Worm (Caenorhabditis elegans): ENCODE measurements around the gene F53F4.12.

Gene F53F4.12

ce11 chrV:13647185-13647584 lies 21.3 kb downstream of the F53F4.12 start:
- TF ChIP-seq blmp-1 (tag; optimal IDR thresholded peaks at IDR 0.05; ENCODE audit: insufficient read depth), result no peak
- no peak for TF ChIP-seq Y55F3AM.14 (GFP tag; optimal IDR thresholded peaks at IDR 0.05)
- TF ChIP-seq ztf-1 (GFP tag; conservative IDR thresholded peaks at IDR 0.05), result no peak
- no peak for TF ChIP-seq dmd-4 (tag; optimal IDR thresholded peaks at IDR 0.05)
- no peak for TF ChIP-seq nhr-129 (tag; optimal IDR thresholded peaks at IDR 0.05)
- TF ChIP-seq R02D3.7 (tag; optimal IDR thresholded peaks at IDR 0.05), result no peak
- no peak for TF ChIP-seq nhr-6 (tag; optimal IDR thresholded peaks at IDR 0.05)
- TF ChIP-seq aly-2 (tag; optimal IDR thresholded peaks at IDR 0.05), result no peak
- no peak for TF ChIP-seq F13H6.1 (tag; optimal IDR thresholded peaks at IDR 0.05)
- TF ChIP-seq skn-1 (tag; optimal IDR thresholded peaks at IDR 0.05), result no peak
- TF ChIP-seq nhr-23 (tag; optimal IDR thresholded peaks at IDR 0.05), result no peak
- TF ChIP-seq nhr-10 (tag; optimal IDR thresholded peaks at IDR 0.05), result no peak
- no peak for TF ChIP-seq nhr-77 (tag; optimal IDR thresholded peaks at IDR 0.05)
- no peak for TF ChIP-seq nhr-21 (tag; optimal IDR thresholded peaks at IDR 0.05)
- no peak for TF ChIP-seq fos-1 (tag; optimal IDR thresholded peaks at IDR 0.05)
- no peak for TF ChIP-seq mab-5 (tag; optimal IDR thresholded peaks at IDR 0.05)

ce11 chrV:13647617-13648016 lies 21.8 kb downstream of the F53F4.12 start:
- TF ChIP-seq mdl-1 (tag; optimal IDR thresholded peaks at IDR 0.05), result no peak
- no peak for TF ChIP-seq ztf-11 (tag; optimal IDR thresholded peaks at IDR 0.05)
- no peak for TF ChIP-seq lin-39 (tag; optimal IDR thresholded peaks at IDR 0.05)
- no peak for TF ChIP-seq ztf-4 (tag; optimal IDR thresholded peaks at IDR 0.05)
- TF ChIP-seq lsy-2 (tag; optimal IDR thresholded peaks at IDR 0.05), result no peak
- no peak for TF ChIP-seq nhr-77 (tag; optimal IDR thresholded peaks at IDR 0.05)
- TF ChIP-seq lin-13 (GFP tag; optimal IDR thresholded peaks at IDR 0.05), result no peak
- no peak for TF ChIP-seq zag-1 (tag; optimal IDR thresholded peaks at IDR 0.05)
- TF ChIP-seq ama-1 (optimal IDR thresholded peaks at IDR 0.05), result no peak

ce11 chrV:13649730-13650349 lies 24.0 kb downstream of the F53F4.12 start, which contains the start of gene H37A05.4:
H37A05.4 (minus strand) TSS chrV:13649780.
- TF ChIP-seq ztf-4 (tag; optimal IDR thresholded peaks at IDR 0.05) (peak; percentile 75), egl-27 (tag; optimal IDR thresholded peaks at IDR 0.05) (no peak), lin-13 (GFP tag; optimal IDR thresholded peaks at IDR 0.05) (peak; percentile 8), unc-39 (tag; optimal IDR thresholded peaks at IDR 0.05) (no peak), sma-3 (GFP tag; optimal IDR thresholded peaks at IDR 0.05) (peak; percentile 44), Y55F3AM.14 (GFP tag; optimal IDR thresholded peaks at IDR 0.05) (peak; percentile 10), R02D3.7 (tag; optimal IDR thresholded peaks at IDR 0.05) (no peak), mbf-1 (tag; optimal IDR thresholded peaks at IDR 0.05) (no peak), ceh-16 (tag; optimal IDR thresholded peaks at IDR 0.05) (no peak), C34F6.9 (tag; optimal IDR thresholded peaks at IDR 0.05) (no peak), ztf-1 (GFP tag; conservative IDR thresholded peaks at IDR 0.05) (0 out of 2 replicates have a peak, but pooled peaks have one; percentile 20), nhr-25 (tag; optimal IDR thresholded peaks at IDR 0.05) (peak; percentile 53), ama-1 (optimal IDR thresholded peaks at IDR 0.05) (peak; percentile 22)

ce11 chrV:13650800-13651199 lies 25.0 kb downstream of the F53F4.12 start:
- no peak for TF ChIP-seq ztf-11 (tag; optimal IDR thresholded peaks at IDR 0.05)
- TF ChIP-seq lsy-2 (tag; optimal IDR thresholded peaks at IDR 0.05), result no peak
- TF ChIP-seq Y55F3AM.14 (GFP tag; optimal IDR thresholded peaks at IDR 0.05), result no peak
- no peak for TF ChIP-seq ztf-4 (tag; optimal IDR thresholded peaks at IDR 0.05)
- no peak for TF ChIP-seq skn-1 (tag; optimal IDR thresholded peaks at IDR 0.05)
- TF ChIP-seq mdl-1 (tag; optimal IDR thresholded peaks at IDR 0.05), result no peak
- no peak for TF ChIP-seq sma-9 (GFP tag; optimal IDR thresholded peaks at IDR 0.05)
- TF ChIP-seq sma-9 (tag; optimal IDR thresholded peaks at IDR 0.05), result no peak

ce11 chrV:13652322-13652721 lies 26.5 kb downstream of the F53F4.12 start:
- TF ChIP-seq elt-3 (tag; optimal IDR thresholded peaks at IDR 0.05) (no peak), unc-39 (tag; optimal IDR thresholded peaks at IDR 0.05) (no peak), nhr-25 (tag; optimal IDR thresholded peaks at IDR 0.05) (no peak), ZK546.5 (tag; optimal IDR thresholded peaks at IDR 0.05) (no peak), ceh-16 (tag; optimal IDR thresholded peaks at IDR 0.05) (no peak), zag-1 (tag; optimal IDR thresholded peaks at IDR 0.05) (no peak)

Data from whole organism, L2 larva.